Fruit fly (Drosophila melanogaster): ENCODE results near the gene msn.

DNA sequence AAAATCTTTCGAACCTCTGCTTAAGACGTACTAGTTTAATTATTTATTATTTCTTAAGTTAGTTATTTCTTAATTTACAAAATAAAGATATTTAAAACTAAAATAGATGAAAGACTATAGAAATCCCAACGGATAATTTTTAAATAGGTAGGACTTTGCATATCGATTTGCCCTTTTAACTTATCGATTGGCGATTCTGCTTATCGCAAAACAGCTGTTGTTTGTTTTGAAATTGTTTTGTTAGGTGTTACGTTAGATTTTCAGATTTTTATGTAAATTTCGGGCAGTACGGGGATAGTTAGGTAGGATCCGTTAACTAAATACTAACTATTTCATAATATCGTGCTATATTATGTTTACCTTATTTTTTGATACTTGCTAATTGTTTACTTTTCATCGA, 13.8 kb upstream of the msn start, which contains the start of gene CG16986:
- TF ChIP-seq br (GFP tag; optimal IDR thresholded peaks at IDR 0.05) (no peak), h (GFP tag; optimal IDR thresholded peaks at IDR 0.05) (no peak), Hnf4 (GFP tag; optimal IDR thresholded peaks at IDR 0.05) (no peak), lola (GFP tag; optimal IDR thresholded peaks at IDR 0.05) (no peak), N (GFP tag; optimal IDR thresholded peaks at IDR 0.05) (no peak), pan (optimal IDR thresholded peaks at IDR 0.05) (no peak), sv (GFP tag; optimal IDR thresholded peaks at IDR 0.05) (no peak), jim (GFP tag; optimal IDR thresholded peaks at IDR 0.05) (no peak), Dfd (GFP tag; optimal IDR thresholded peaks at IDR 0.05) (no peak), rgr (GFP tag; optimal IDR thresholded peaks at IDR 0.05) (no peak), Abd-B (GFP tag; optimal IDR thresholded peaks at IDR 0.05) (no peak), ey (GFP tag; optimal IDR thresholded peaks at IDR 0.05) (no peak), Rel (GFP tag; optimal IDR thresholded peaks at IDR 0.05) (no peak), Rel (tag; optimal IDR thresholded peaks at IDR 0.05) (no peak)

Measured in whole organism, wandering third instar larva.